Fruit fly (Drosophila melanogaster) whole organism, embryonic: ENCODE data around the gene anchor.

Experiments used
- Antp ChIP-seq: fragments of 200-800 bp; sonication (Bioruptor generic); optimal IDR thresholded peaks from 3 replicates; lab custom pipeline; 2016; ENCODE audit warnings: missing biosample characterization, missing genetic modification characterization
- CG10147 ChIP-seq: fragments of 200-800 bp; sonication (Bioruptor generic); optimal IDR thresholded peaks from 2 replicates; lab custom pipeline; 2019; ENCODE audit warnings: missing biosample characterization, mild to moderate bottlenecking, missing genetic modification characterization, moderate library complexity
- CG10979 ChIP-seq: fragments of 200-800 bp; sonication (Bioruptor generic); optimal IDR thresholded peaks from 2 replicates; lab custom pipeline; 2018; ENCODE audit warnings: missing biosample characterization, mild to moderate bottlenecking, missing genetic modification characterization, moderate library complexity
- CG11695 ChIP-seq: fragments of 200-800 bp; sonication (Bioruptor generic); IDR thresholded peaks from 3 replicates; pipeline ENCODE4 v1.3.6; 2022; ENCODE audit warnings: missing biosample characterization, missing genetic modification characterization
- CG11696 ChIP-seq: fragments of 200-800 bp; sonication (Bioruptor generic); IDR thresholded peaks from 2 replicates; pipeline ENCODE4 v1.3.6; 2022; ENCODE audit warnings: missing biosample characterization, missing genetic modification characterization
- CG11723 ChIP-seq: fragments of 200-800 bp; sonication (Bioruptor generic); optimal IDR thresholded peaks from 2 replicates; lab custom pipeline; 2017; ENCODE audit warnings: missing biosample characterization, mild to moderate bottlenecking, missing genetic modification characterization
- CG12744 ChIP-seq: fragments of 200-800 bp; sonication (Bioruptor generic); optimal IDR thresholded peaks from 2 replicates; lab custom pipeline; 2016; ENCODE audit warnings: missing biosample characterization, missing genetic modification characterization
- CG15601 ChIP-seq: fragments of 200-800 bp; sonication (Bioruptor generic); optimal IDR thresholded peaks from 3 replicates; lab custom pipeline; 2019; ENCODE audit warnings: missing biosample characterization, mild to moderate bottlenecking, missing genetic modification characterization, moderate library complexity
- CG15696 ChIP-seq: fragments of 200-800 bp; sonication (Bioruptor generic); optimal IDR thresholded peaks from 2 replicates; lab custom pipeline; 2019; ENCODE audit warnings: missing biosample characterization, mild to moderate bottlenecking, missing genetic modification characterization, moderate library complexity
- CG17186 ChIP-seq: fragments of 200-800 bp; sonication (Bioruptor generic); optimal IDR thresholded peaks from 3 replicates; lab custom pipeline; 2017; ENCODE audit warnings: missing biosample characterization, missing genetic modification reagents, missing genetic modification characterization
- CG2889 ChIP-seq: fragments of 200-800 bp; sonication (Bioruptor generic); IDR thresholded peaks from 3 replicates; pipeline ENCODE4 v1.3.6; 2022; ENCODE audit warnings: missing biosample characterization, missing genetic modification characterization
- CG30403 ChIP-seq: fragments of 200-800 bp; sonication (Bioruptor generic); optimal IDR thresholded peaks from 3 replicates; lab custom pipeline; 2016; ENCODE audit warnings: missing biosample characterization, missing genetic modification characterization
- CG31388 ChIP-seq: fragments of 200-800 bp; sonication (Bioruptor generic); optimal IDR thresholded peaks from 2 replicates; lab custom pipeline; 2016; ENCODE audit warnings: missing biosample characterization, missing genetic modification characterization
- CG32772 ChIP-seq: fragments of 200-800 bp; sonication (Bioruptor generic); IDR thresholded peaks from 2 replicates; pipeline ENCODE4 v1.3.6; 2022; ENCODE audit warnings: missing biosample characterization, missing genetic modification characterization
- CG6689 ChIP-seq: fragments of 200-800 bp; sonication (Bioruptor generic); IDR thresholded peaks from 2 replicates; pipeline ENCODE4 v1.3.6; 2022; ENCODE audit warnings: missing biosample characterization, missing genetic modification characterization
- CTCF ChIP-seq: fragments of 200-800 bp; sonication (Bioruptor generic); optimal IDR thresholded peaks from 2 replicates; lab custom pipeline; 2017; ENCODE audit warnings: missing biosample characterization, mild to moderate bottlenecking, missing genetic modification characterization, moderate library complexity
- Camta ChIP-seq: fragments of 200-800 bp; sonication (Bioruptor generic); optimal IDR thresholded peaks from 2 replicates; lab custom pipeline; 2016; ENCODE audit warnings: missing biosample characterization, missing genetic modification characterization
- D19B ChIP-seq: fragments of 200-800 bp; sonication (Bioruptor generic); optimal IDR thresholded peaks from 2 replicates; lab custom pipeline; 2017; ENCODE audit warnings: missing biosample characterization, mild to moderate bottlenecking, missing genetic modification characterization
- Dad ChIP-seq: fragments of 200-800 bp; sonication (Bioruptor generic); optimal IDR thresholded peaks from 3 replicates; lab custom pipeline; 2016; ENCODE audit warnings: missing biosample characterization, missing genetic modification characterization
- Dek ChIP-seq: fragments of 200-800 bp; sonication (Bioruptor generic); optimal IDR thresholded peaks from 3 replicates; lab custom pipeline; 2019; ENCODE audit warnings: missing biosample characterization, mild to moderate bottlenecking, missing genetic modification characterization, moderate library complexity
- Dip3 ChIP-seq: fragments of 200-800 bp; sonication (Bioruptor generic); optimal IDR thresholded peaks from 3 replicates; lab custom pipeline; 2016; ENCODE audit warnings: missing biosample characterization, missing genetic modification characterization
- Drgx ChIP-seq: fragments of 200-800 bp; sonication (Bioruptor generic); IDR thresholded peaks from 2 replicates; pipeline ENCODE4 v1.3.6; 2022; ENCODE audit warnings: missing biosample characterization, missing genetic modification characterization
- Ets65A ChIP-seq: fragments of 200-800 bp; sonication (Bioruptor generic); peaks from one replicate; lab custom pipeline; 2016; ENCODE audit warnings: missing biosample characterization, missing genetic modification characterization
- Fer1 ChIP-seq: fragments of 200-800 bp; sonication (Bioruptor generic); optimal IDR thresholded peaks from 2 replicates; lab custom pipeline; 2017; ENCODE audit warnings: missing biosample characterization, mild to moderate bottlenecking, missing genetic modification characterization
- Hand ChIP-seq: fragments of 200-800 bp; sonication (Bioruptor generic); optimal IDR thresholded peaks from 2 replicates; lab custom pipeline; 2017; ENCODE audit warnings: mild to moderate bottlenecking, missing biosample characterization, missing genetic modification reagents, missing genetic modification characterization
- Lhr ChIP-seq: fragments of 200-800 bp; sonication (Bioruptor generic); optimal IDR thresholded peaks from 3 replicates; lab custom pipeline; 2017; ENCODE audit warnings: mild to moderate bottlenecking, missing biosample characterization, missing genetic modification reagents, missing genetic modification characterization
- Nf-YC ChIP-seq: fragments of 200-800 bp; optimal IDR thresholded peaks from 3 replicates; lab custom pipeline; 2019; ENCODE audit warnings: missing biosample characterization, mild to moderate bottlenecking, missing genetic modification characterization, moderate library complexity
- Rfx ChIP-seq: fragments of 200-800 bp; sonication (Bioruptor generic); IDR thresholded peaks from 2 replicates; pipeline ENCODE4 v1.3.6; 2022; ENCODE audit warnings: missing biosample characterization, missing genetic modification characterization
- Six4 ChIP-seq: fragments of 200-800 bp; sonication (Bioruptor generic); optimal IDR thresholded peaks from 2 replicates; lab custom pipeline; 2016; ENCODE audit warnings: missing biosample characterization, missing genetic modification characterization
- Xbp1 ChIP-seq: fragments of 200-800 bp; sonication (Bioruptor generic); optimal IDR thresholded peaks from 3 replicates; lab custom pipeline; 2016; ENCODE audit warnings: missing biosample characterization, mild to moderate bottlenecking, missing genetic modification characterization
- amos ChIP-seq: fragments of 200-800 bp; sonication (Bioruptor generic); IDR thresholded peaks from 2 replicates; pipeline ENCODE4 v1.3.6; 2022; ENCODE audit warnings: missing biosample characterization, missing genetic modification characterization; ENCODE audit not compliant: partially characterized antibody
- cato ChIP-seq: fragments of 200-800 bp; sonication (Bioruptor generic); optimal IDR thresholded peaks from 2 replicates; lab custom pipeline; 2016; ENCODE audit warnings: missing biosample characterization, missing genetic modification characterization, borderline replicate concordance
- cg ChIP-seq: fragments of 200-800 bp; sonication (Bioruptor generic); optimal IDR thresholded peaks from 3 replicates; lab custom pipeline; 2019; ENCODE audit warnings: missing biosample characterization, mild to moderate bottlenecking, missing genetic modification characterization, moderate library complexity
- chn ChIP-seq: fragments of 200-800 bp; sonication (Bioruptor generic); optimal IDR thresholded peaks from 2 replicates; lab custom pipeline; 2016; ENCODE audit warnings: missing biosample characterization, missing genetic modification characterization
- dmrt11E ChIP-seq: fragments of 200-800 bp; sonication (Bioruptor generic); optimal IDR thresholded peaks from 3 replicates; lab custom pipeline; 2018; ENCODE audit warnings: missing biosample characterization, mild to moderate bottlenecking, missing genetic modification characterization, moderate library complexity
- dmrt99B ChIP-seq: fragments of 200-800 bp; sonication (Bioruptor generic); optimal IDR thresholded peaks from 2 replicates; lab custom pipeline; 2018; ENCODE audit warnings: missing biosample characterization, mild to moderate bottlenecking, missing genetic modification characterization, moderate library complexity
- eyg ChIP-seq: fragments of 200-800 bp; sonication (Bioruptor generic); optimal IDR thresholded peaks from 3 replicates; lab custom pipeline; 2016; ENCODE audit warnings: missing biosample characterization, missing genetic modification characterization
- fd3F ChIP-seq: fragments of 200-800 bp; sonication (Bioruptor generic); optimal IDR thresholded peaks from 2 replicates; lab custom pipeline; 2018; ENCODE audit warnings: missing biosample characterization, mild to moderate bottlenecking, missing genetic modification characterization, moderate library complexity
- fd96Cb ChIP-seq: fragments of 200-800 bp; sonication (Bioruptor generic); optimal IDR thresholded peaks from 2 replicates; lab custom pipeline; 2018; ENCODE audit warnings: missing biosample characterization, mild to moderate bottlenecking, missing genetic modification characterization, moderate library complexity
- hkb ChIP-seq, 2 experiments: fragments of 200-800 bp in 1 of 2; fragments of >200 bp in 1 of 2; sonication (Bioruptor generic) in 1 of 2; IDR thresholded peaks in 1 of 2; optimal IDR thresholded peaks in 1 of 2; 2 replicates each; pipeline versions ENCODE4 v1.3.6 to Lab custom; 2017 to 2022; ENCODE audit warnings: missing biosample characterization in 1 of 2, missing genetic modification characterization in 1 of 2
- lmd ChIP-seq: fragments of 200-800 bp; sonication (Bioruptor generic); IDR thresholded peaks from 2 replicates; pipeline ENCODE4 v1.3.6; 2022; ENCODE audit warnings: missing biosample characterization, missing genetic modification characterization
- otp ChIP-seq: fragments of 200-800 bp; sonication (Bioruptor generic); IDR thresholded peaks from 3 replicates; pipeline ENCODE4, ENCODE4 v1.3.6; 2022; ENCODE audit warnings: missing biosample characterization, missing genetic modification characterization
- p53 ChIP-seq: fragments of 200-800 bp; sonication (Bioruptor generic); optimal IDR thresholded peaks from 2 replicates; lab custom pipeline; 2016; ENCODE audit warnings: missing biosample characterization, missing genetic modification characterization
- ranshi ChIP-seq: fragments of 200-800 bp; sonication (Bioruptor generic); IDR thresholded peaks from 2 replicates; pipeline ENCODE4 v1.3.6; 2022; ENCODE audit warnings: missing biosample characterization, missing genetic modification characterization
- row ChIP-seq: fragments of 200-800 bp; sonication (Bioruptor generic); IDR thresholded peaks from 3 replicates; pipeline ENCODE4 v1.3.6; 2022; ENCODE audit warnings: missing biosample characterization, missing genetic modification characterization
- sc ChIP-seq, 3 experiments: fragments of >200 bp in 2 of 3; fragments of 200-800 bp in 1 of 3; sonication (Bioruptor generic) in 1 of 3; optimal IDR thresholded peaks; 2 replicates in 2 of 3; 3 replicates in 1 of 3; lab custom pipeline; 2017; ENCODE audit warnings: mild to moderate bottlenecking in 1 of 3, missing biosample characterization in 1 of 3, missing genetic modification characterization in 1 of 3, missing genetic modification reagents in 1 of 3
- seq ChIP-seq: fragments of 200-800 bp; sonication (Bioruptor generic); IDR thresholded peaks from 2 replicates; pipeline ENCODE4 v1.3.6; 2022; ENCODE audit warnings: missing biosample characterization, missing genetic modification characterization
- sisA ChIP-seq: fragments of 200-800 bp; sonication (Bioruptor generic); IDR thresholded peaks from 2 replicates; pipeline ENCODE4 v1.3.6; 2022; ENCODE audit warnings: missing biosample characterization, missing genetic modification characterization
- tup ChIP-seq: fragments of 200-800 bp; sonication (Bioruptor generic); optimal IDR thresholded peaks from 2 replicates; lab custom pipeline; 2016; ENCODE audit warnings: missing biosample characterization, mild to moderate bottlenecking, missing genetic modification characterization, moderate library complexity

Gene anchor

dm6 chr3L:17657728-17658379, 36.2 kb downstream of the anchor start (continued):
- TF ChIP-seq Ets65A (GFP tag; lab: Kevin White, UChicago) (peak; percentile 89), Dad (no peak), CG31388 (no peak), Xbp1 (GFP tag; lab: Kevin White, UChicago) (peak; percentile 26), CG10147 (GFP tag; lab: Kevin White, UChicago) (peak; percentile 23), row (peak; percentile 64), Fer1 (GFP tag; lab: Kevin White, UChicago) (peak; percentile 11), cato (GFP tag; lab: Kevin White, UChicago) (peak; percentile 2), amos (GFP tag; lab: Robert Waterston, UW) (no peak; the same call in 1 of the 2 replicates), CG2889 (no peak), sc (optimal IDR thresholded peaks at IDR 0.05; lab: Kevin White, UChicago) (no peak), sc (GFP tag; optimal IDR thresholded peaks at IDR 0.05; lab: Kevin White, UChicago) (no peak), CG11723 (GFP tag; lab: Kevin White, UChicago) (no peak), CG30403 (GFP tag; lab: Kevin White, UChicago) (peak; percentile 3), seq (peak; percentile 46; the same call in 1 of the 2 replicates), Rfx (0 out of 2 replicates have a peak, but pooled peaks have one; percentile 4), Antp (GFP tag; lab: Kevin White, UChicago) (peak; percentile 4), ranshi (GFP tag; lab: Robert Waterston, UW) (no peak), CG10979 (tag; lab: Kevin White, UChicago) (peak; percentile 58), sisA (GFP tag; lab: Robert Waterston, UW) (no peak), CG11696 (GFP tag; lab: Robert Waterston, UW) (peak; percentile 89), p53 (GFP tag; lab: Kevin White, UChicago) (no peak), Hand (GFP tag; lab: Kevin White, UChicago) (peak; percentile 38), Dip3 (GFP tag; lab: Kevin White, UChicago) (peak; percentile 16), eyg (GFP tag; lab: Kevin White, UChicago) (no peak), CTCF (GFP tag; lab: Kevin White, UChicago) (peak; percentile 10), dmrt99B (tag; lab: Kevin White, UChicago) (peak; percentile 54), chn (GFP tag; lab: Kevin White, UChicago) (peak; percentile 13), fd3F (GFP tag; lab: Kevin White, UChicago) (peak; percentile 14), CG32772 (GFP tag; lab: Robert Waterston, UW) (no peak), CG11695 (GFP tag; lab: Robert Waterston, UW) (0 out of 3 replicates have a peak, but pooled peaks have one; percentile 42), Dek (tag; lab: Kevin White, UChicago) (no peak), hkb (optimal IDR thresholded peaks at IDR 0.05; lab: Kevin White, UChicago) (no peak), hkb (GFP tag; IDR thresholded peaks at IDR 0.05; lab: Robert Waterston, UW) (peak; percentile 44), tup (GFP tag; lab: Kevin White, UChicago) (no peak), Nf-YC (no peak), CG15696 (tag; lab: Kevin White, UChicago) (peak; percentile 20), lmd (GFP tag; lab: Robert Waterston, UW) (no peak; the same call in 1 of the 2 replicates), Lhr (no peak), dmrt11E (tag; lab: Kevin White, UChicago) (peak; percentile 45), CG15601 (tag; lab: Kevin White, UChicago) (peak; percentile 10), CG6689 (GFP tag; lab: Robert Waterston, UW) (0 out of 2 replicates have a peak, but pooled peaks have one; percentile 21), fd96Cb (peak; percentile 48), CG12744 (GFP tag; lab: Kevin White, UChicago) (peak; percentile 22), CG17186 (no peak), otp (GFP tag; lab: Robert Waterston, UW) (no peak), cg (GFP tag; lab: Kevin White, UChicago) (no peak), Six4 (GFP tag; lab: Kevin White, UChicago) (peak; percentile 12), Drgx (GFP tag; lab: Robert Waterston, UW) (peak; percentile 76), Camta (peak; percentile 32), D19B (peak; percentile 24)
